Fruit fly (Drosophila melanogaster) whole organism, embryonic: ENCODE results near the gene NELF-B.
A peak's percentile ranks its signal among the peaks of the same experiment; 100 is the strongest.

ENCODE experiments used
- Adf1 ChIP-seq: fragments of 200-800 bp; sonication (Bioruptor generic); IDR thresholded peaks from 2 replicates; pipeline ENCODE4 v1.3.6; 2022; ENCODE audit warnings: missing biosample characterization, missing genetic modification characterization
- Atf3 ChIP-seq: fragments of 200-800 bp; sonication (Bioruptor generic); optimal IDR thresholded peaks from 3 replicates; lab custom pipeline; 2016; ENCODE audit warnings: missing biosample characterization, missing genetic modification characterization
- BEAF-32 ChIP-seq: fragments of 200-800 bp; sonication (Bioruptor generic); optimal IDR thresholded peaks from 3 replicates; lab custom pipeline; 2017; ENCODE audit warnings: missing biosample characterization, missing genetic modification characterization, mild to moderate bottlenecking, moderate library complexity, missing genetic modification reagents
- CG10147 ChIP-seq: fragments of 200-800 bp; sonication (Bioruptor generic); optimal IDR thresholded peaks from 2 replicates; lab custom pipeline; 2019; ENCODE audit warnings: missing biosample characterization, mild to moderate bottlenecking, missing genetic modification characterization, moderate library complexity
- CG1024 ChIP-seq: fragments of 200-800 bp; sonication (Bioruptor generic); IDR thresholded peaks from 2 replicates; pipeline ENCODE4 v1.3.6; 2022; ENCODE audit warnings: missing biosample characterization, missing genetic modification characterization
- CG10462 ChIP-seq: fragments of 200-800 bp; sonication (Bioruptor generic); optimal IDR thresholded peaks from 2 replicates; lab custom pipeline; 2016; ENCODE audit warnings: missing biosample characterization, missing genetic modification characterization
- CG11085 ChIP-seq: fragments of 200-800 bp; sonication (Bioruptor generic); IDR thresholded peaks from 2 replicates; pipeline ENCODE4 v1.3.6; 2022; ENCODE audit warnings: missing biosample characterization, missing genetic modification characterization
- CG12659 ChIP-seq: fragments of 200-800 bp; sonication (Bioruptor generic); optimal IDR thresholded peaks from 3 replicates; lab custom pipeline; 2017; ENCODE audit warnings: mild to moderate bottlenecking, missing biosample characterization, missing genetic modification reagents, missing genetic modification characterization
- CG16815 ChIP-seq: fragments of 200-800 bp; sonication (Bioruptor generic); optimal IDR thresholded peaks from 3 replicates; lab custom pipeline; 2017; ENCODE audit warnings: missing biosample characterization, mild to moderate bottlenecking, missing genetic modification characterization
- CG17328 ChIP-seq: fragments of 200-800 bp; sonication (Bioruptor generic); IDR thresholded peaks from 2 replicates; pipeline ENCODE4 v1.3.6; 2022; ENCODE audit warnings: missing biosample characterization, missing genetic modification characterization
- CG2116 ChIP-seq: fragments of 200-800 bp; sonication (Bioruptor generic); optimal IDR thresholded peaks from 3 replicates; lab custom pipeline; 2018; ENCODE audit warnings: missing biosample characterization, mild to moderate bottlenecking, missing genetic modification characterization
- CG2129 ChIP-seq: fragments of 200-800 bp; sonication (Bioruptor generic); IDR thresholded peaks from 2 replicates; pipeline ENCODE4 v1.3.6; 2022; ENCODE audit warnings: missing biosample characterization, missing genetic modification characterization; ENCODE audit not compliant: partially characterized antibody
- CG2875 ChIP-seq: fragments of 200-800 bp; sonication (Bioruptor generic); optimal IDR thresholded peaks from 2 replicates; lab custom pipeline; 2017; ENCODE audit warnings: missing biosample characterization, mild to moderate bottlenecking, missing genetic modification characterization, missing genetic modification reagents
- CG30431 ChIP-seq: fragments of 200-800 bp; sonication (Bioruptor generic); optimal IDR thresholded peaks from 2 replicates; lab custom pipeline; 2017; ENCODE audit warnings: missing biosample characterization, missing genetic modification characterization
- CG31441 ChIP-seq: fragments of 200-800 bp; sonication (Bioruptor generic); IDR thresholded peaks from 2 replicates; pipeline ENCODE4 v1.3.6; 2022; ENCODE audit warnings: missing biosample characterization, missing genetic modification characterization
- CG34376 ChIP-seq: fragments of 200-800 bp; sonication (Bioruptor generic); optimal IDR thresholded peaks from 2 replicates; lab custom pipeline; 2018; ENCODE audit warnings: missing biosample characterization, mild to moderate bottlenecking, missing genetic modification characterization
- CG4360 ChIP-seq: fragments of 200-800 bp; sonication (Bioruptor generic); IDR thresholded peaks from 2 replicates; pipeline ENCODE4 v1.3.6; 2022; ENCODE audit warnings: missing biosample characterization, missing genetic modification characterization
- CG5180 ChIP-seq: fragments of 200-800 bp; sonication (Bioruptor generic); optimal IDR thresholded peaks from 3 replicates; lab custom pipeline; 2017; ENCODE audit warnings: missing biosample characterization, missing genetic modification characterization, mild to moderate bottlenecking, moderate library complexity, missing genetic modification reagents
- CG6654 ChIP-seq: fragments of 200-800 bp; sonication (Bioruptor generic); optimal IDR thresholded peaks from 2 replicates; lab custom pipeline; 2017; ENCODE audit warnings: missing biosample characterization, mild to moderate bottlenecking, missing genetic modification characterization
- CG7745 ChIP-seq: fragments of 200-800 bp; sonication (Bioruptor generic); optimal IDR thresholded peaks from 2 replicates; lab custom pipeline; 2018; ENCODE audit warnings: missing biosample characterization, mild to moderate bottlenecking, missing genetic modification characterization, moderate library complexity
- CG8089 ChIP-seq: fragments of 200-800 bp; sonication (Bioruptor generic); optimal IDR thresholded peaks from 3 replicates; lab custom pipeline; 2016; ENCODE audit warnings: missing biosample characterization, missing genetic modification characterization
- CG9609 ChIP-seq: fragments of 200-800 bp; sonication (Bioruptor generic); optimal IDR thresholded peaks from 3 replicates; lab custom pipeline; 2016; ENCODE audit warnings: missing biosample characterization, missing genetic modification characterization
- Camta ChIP-seq: fragments of 200-800 bp; sonication (Bioruptor generic); optimal IDR thresholded peaks from 2 replicates; lab custom pipeline; 2016; ENCODE audit warnings: missing biosample characterization, missing genetic modification characterization
- Chrac-16 ChIP-seq: fragments of 200-800 bp; sonication (Bioruptor generic); optimal IDR thresholded peaks from 3 replicates; lab custom pipeline; 2016; ENCODE audit warnings: missing biosample characterization, missing genetic modification characterization
- CrebB ChIP-seq: fragments of 200-800 bp; sonication (Bioruptor generic); optimal IDR thresholded peaks from 3 replicates; lab custom pipeline; 2018; ENCODE audit warnings: missing biosample characterization, mild to moderate bottlenecking, missing genetic modification characterization
- D19A ChIP-seq: fragments of 200-800 bp; optimal IDR thresholded peaks from 3 replicates; lab custom pipeline; 2019; ENCODE audit warnings: missing biosample characterization, mild to moderate bottlenecking, missing genetic modification characterization, moderate library complexity
- D19B ChIP-seq: fragments of 200-800 bp; sonication (Bioruptor generic); optimal IDR thresholded peaks from 2 replicates; lab custom pipeline; 2017; ENCODE audit warnings: missing biosample characterization, mild to moderate bottlenecking, missing genetic modification characterization
- Drgx ChIP-seq: fragments of 200-800 bp; sonication (Bioruptor generic); IDR thresholded peaks from 2 replicates; pipeline ENCODE4 v1.3.6; 2022; ENCODE audit warnings: missing biosample characterization, missing genetic modification characterization
- Ets65A ChIP-seq: fragments of 200-800 bp; sonication (Bioruptor generic); peaks from one replicate; lab custom pipeline; 2016; ENCODE audit warnings: missing biosample characterization, missing genetic modification characterization
- Jarid2 ChIP-seq: fragments of 200-800 bp; sonication (Bioruptor generic); optimal IDR thresholded peaks from 3 replicates; lab custom pipeline; 2017; ENCODE audit warnings: mild to moderate bottlenecking, missing biosample characterization, missing genetic modification reagents, missing genetic modification characterization
- NC2β ChIP-seq: fragments of 200-800 bp; sonication (Bioruptor generic); optimal IDR thresholded peaks from 2 replicates; lab custom pipeline; 2016; ENCODE audit warnings: missing biosample characterization, missing genetic modification characterization
- Optix ChIP-seq: fragments of 200-800 bp; sonication (Bioruptor generic); IDR thresholded peaks from 3 replicates; pipeline ENCODE4 v1.3.6; 2022; ENCODE audit warnings: missing biosample characterization, missing genetic modification characterization
- Poxn ChIP-seq: fragments of 200-800 bp; sonication (Bioruptor generic); IDR thresholded peaks from 2 replicates; pipeline ENCODE4 v1.3.6; 2022; ENCODE audit warnings: missing biosample characterization, missing genetic modification characterization
- TFAM ChIP-seq: fragments of 200-800 bp; sonication (Bioruptor generic); optimal IDR thresholded peaks from 2 replicates; lab custom pipeline; 2017; ENCODE audit warnings: missing biosample characterization, missing genetic modification characterization, inconsistent platforms
- ac ChIP-seq: fragments of 200-800 bp; sonication (Bioruptor generic); optimal IDR thresholded peaks from 3 replicates; lab custom pipeline; 2017; ENCODE audit warnings: missing biosample characterization, mild to moderate bottlenecking, missing genetic modification characterization
- bsh ChIP-seq, 2 experiments: fragments of 200-800 bp; sonication (Bioruptor generic); optimal IDR thresholded peaks; 2 replicates each; lab custom pipeline; 2017 to 2018; ENCODE audit warnings: mild to moderate bottlenecking in 2 of 2, missing biosample characterization in 2 of 2, missing genetic modification characterization in 2 of 2, moderate library complexity in 1 of 2
- ci ChIP-seq: fragments of 200-800 bp; sonication (Bioruptor generic); IDR thresholded peaks from 3 replicates; pipeline ENCODE4 v1.3.6; 2022; ENCODE audit warnings: missing biosample characterization, missing genetic modification characterization
- crc ChIP-seq: fragments of 200-800 bp; sonication (Bioruptor generic); optimal IDR thresholded peaks from 2 replicates; lab custom pipeline; 2016; ENCODE audit warnings: missing biosample characterization, missing genetic modification characterization
- dmrt99B ChIP-seq: fragments of 200-800 bp; sonication (Bioruptor generic); optimal IDR thresholded peaks from 2 replicates; lab custom pipeline; 2018; ENCODE audit warnings: missing biosample characterization, mild to moderate bottlenecking, missing genetic modification characterization, moderate library complexity
- dysf ChIP-seq: fragments of 200-800 bp; sonication (Bioruptor generic); IDR thresholded peaks from 3 replicates; pipeline ENCODE4 v1.3.6; 2022; ENCODE audit warnings: missing biosample characterization, missing genetic modification characterization
- eyg ChIP-seq: fragments of 200-800 bp; sonication (Bioruptor generic); optimal IDR thresholded peaks from 3 replicates; lab custom pipeline; 2016; ENCODE audit warnings: missing biosample characterization, missing genetic modification characterization
- gce ChIP-seq: fragments of 200-800 bp; sonication (Bioruptor generic); IDR thresholded peaks from 3 replicates; pipeline ENCODE4 v1.3.6; 2022; ENCODE audit warnings: missing biosample characterization, missing genetic modification characterization
- lilli ChIP-seq: fragments of 200-800 bp; sonication (Bioruptor generic); optimal IDR thresholded peaks from 3 replicates; lab custom pipeline; 2016; ENCODE audit warnings: missing biosample characterization, missing genetic modification characterization
- maf-S ChIP-seq: fragments of 200-800 bp; sonication (Bioruptor generic); optimal IDR thresholded peaks from 2 replicates; lab custom pipeline; 2016; ENCODE audit warnings: missing biosample characterization, missing genetic modification characterization
- repo ChIP-seq: fragments of 200-800 bp; sonication (Bioruptor generic); optimal IDR thresholded peaks from 2 replicates; lab custom pipeline; 2016; ENCODE audit warnings: missing biosample characterization, missing genetic modification characterization
- salm ChIP-seq: fragments of 200-800 bp; sonication (Bioruptor generic); optimal IDR thresholded peaks from 2 replicates; lab custom pipeline; 2018; ENCODE audit warnings: missing biosample characterization, mild to moderate bottlenecking, missing genetic modification characterization
- scrt ChIP-seq: fragments of 200-800 bp; sonication (Bioruptor generic); optimal IDR thresholded peaks from 2 replicates; lab custom pipeline; 2018; ENCODE audit warnings: missing biosample characterization, mild to moderate bottlenecking, missing genetic modification characterization, moderate library complexity
- sisA ChIP-seq: fragments of 200-800 bp; sonication (Bioruptor generic); IDR thresholded peaks from 2 replicates; pipeline ENCODE4 v1.3.6; 2022; ENCODE audit warnings: missing biosample characterization, missing genetic modification characterization
- slp2 ChIP-seq: fragments of 200-800 bp; sonication (Bioruptor generic); optimal IDR thresholded peaks from 2 replicates; lab custom pipeline; 2016; ENCODE audit warnings: missing biosample characterization, missing genetic modification characterization
- so ChIP-seq: fragments of 200-800 bp; sonication (Bioruptor generic); IDR thresholded peaks from 3 replicates; pipeline ENCODE4 v1.3.6; 2022; ENCODE audit warnings: missing biosample characterization, missing genetic modification characterization
- stc ChIP-seq: fragments of 200-800 bp; sonication (Bioruptor generic); IDR thresholded peaks from 2 replicates; pipeline ENCODE4 v1.3.6; 2022; ENCODE audit warnings: missing biosample characterization, missing genetic modification characterization
- wor ChIP-seq: fragments of 200-800 bp; sonication (Bioruptor generic); IDR thresholded peaks from 2 replicates; pipeline ENCODE4 v1.3.6; 2022; ENCODE audit warnings: missing biosample characterization, missing genetic modification characterization

NELF-B gene

DNA sequence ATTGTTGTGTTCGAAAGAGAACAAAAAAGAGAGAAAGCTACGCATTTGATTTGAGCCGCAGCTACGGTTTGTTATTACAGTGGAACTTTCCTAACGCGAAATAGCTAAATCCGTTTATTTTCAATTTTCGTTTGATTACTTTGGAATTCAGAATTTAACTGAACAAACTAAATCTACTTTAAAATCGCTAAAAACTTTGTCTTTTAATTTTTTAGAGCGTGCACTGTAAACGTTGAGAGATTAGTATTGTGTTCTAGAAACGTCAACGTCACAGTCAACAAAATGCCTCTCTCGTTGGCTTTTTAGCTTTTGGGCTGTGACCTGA is 35.5 kb downstream of the NELF-B start (continued):
- TF ChIP-seq Poxn (GFP tag; lab: Robert Waterston, UW): no peak
- TF ChIP-seq CG1024 (GFP tag; lab: Robert Waterston, UW): no peak
- TF ChIP-seq CG11085 (GFP tag; lab: Robert Waterston, UW): peak; percentile 57; the same call in 1 of the 2 replicates
- TF ChIP-seq wor (GFP tag; lab: Robert Waterston, UW): no peak
- TF ChIP-seq CG10147 (GFP tag; lab: Kevin White, UChicago): peak; percentile 73
- peak; percentile 34 for TF ChIP-seq CrebB
- peak; percentile 54 for TF ChIP-seq scrt (GFP tag; lab: Kevin White, UChicago)
- peak; percentile 20 for TF ChIP-seq maf-S (GFP tag; lab: Kevin White, UChicago)
- peak; percentile 48 for TF ChIP-seq slp2 (GFP tag; lab: Kevin White, UChicago)
- no peak; the same call in 1 of the 2 replicates for TF ChIP-seq CG4360 (GFP tag; lab: Robert Waterston, UW)
- peak; percentile 86 for TF ChIP-seq ci (GFP tag; lab: Robert Waterston, UW)
- TF ChIP-seq dysf (GFP tag; lab: Robert Waterston, UW): peak; percentile 84
- TF ChIP-seq CG10462 (GFP tag; lab: Kevin White, UChicago): no peak
- TF ChIP-seq CG17328 (GFP tag; lab: Robert Waterston, UW): peak; percentile 70
- TF ChIP-seq ac (GFP tag; lab: Kevin White, UChicago): no peak
- TF ChIP-seq CG12659 (GFP tag; lab: Kevin White, UChicago): peak; percentile 28
- TF ChIP-seq Atf3: peak; percentile 2
- peak; percentile 61 for TF ChIP-seq Chrac-16 (GFP tag; lab: Kevin White, UChicago)
- TF ChIP-seq dmrt99B: peak; percentile 89
- TF ChIP-seq NC2β (GFP tag; lab: Kevin White, UChicago): no peak
- TF ChIP-seq CG16815: peak; percentile 32
- TF ChIP-seq Drgx (GFP tag; lab: Robert Waterston, UW): peak; percentile 80
- no peak for TF ChIP-seq CG2116 (GFP tag; lab: Kevin White, UChicago)
- TF ChIP-seq CG7745 (tag; lab: Kevin White, UChicago): no peak
- peak; percentile 75 for TF ChIP-seq stc (GFP tag; lab: Robert Waterston, UW)
- TF ChIP-seq so: peak; percentile 75; the same call in 2 of the 3 replicates
- TF ChIP-seq eyg: peak; percentile 16
- TF ChIP-seq CG34376 (GFP tag; lab: Kevin White, UChicago): peak; percentile 26
- TF ChIP-seq lilli: peak; percentile 87
- TF ChIP-seq CG2875 (GFP tag; lab: Kevin White, UChicago): peak; percentile 2
- TF ChIP-seq CG8089: peak; percentile 25
- peak; percentile 19 for TF ChIP-seq salm (tag; lab: Kevin White, UChicago)
- no peak for TF ChIP-seq Jarid2
- peak; percentile 41 for TF ChIP-seq crc (GFP tag; lab: Kevin White, UChicago)
- peak; percentile 17 for TF ChIP-seq CG5180 (GFP tag; lab: Kevin White, UChicago)
- no peak for TF ChIP-seq CG30431 (GFP tag; lab: Kevin White, UChicago)
- TF ChIP-seq CG9609 (GFP tag; lab: Kevin White, UChicago): peak; percentile 60
- TF ChIP-seq D19B (GFP tag; lab: Kevin White, UChicago): peak; percentile 8
- no peak for TF ChIP-seq CG2129 (GFP tag; lab: Robert Waterston, UW)
- TF ChIP-seq CG6654 (GFP tag; lab: Kevin White, UChicago): no peak
- peak; percentile 61 for TF ChIP-seq Camta (GFP tag; lab: Kevin White, UChicago)
- TF ChIP-seq D19A (tag; lab: Kevin White, UChicago): peak; percentile 46
- no peak for TF ChIP-seq BEAF-32 (GFP tag; lab: Kevin White, UChicago)
- peak; percentile 32 for TF ChIP-seq repo (GFP tag; lab: Kevin White, UChicago)
- TF ChIP-seq bsh (GFP tag; optimal IDR thresholded peaks at IDR 0.05; lab: Kevin White, UChicago): peak in 1 of 2 experiments; percentile 80
- TF ChIP-seq Adf1: peak; percentile 44; the same call in 1 of the 2 replicates
- peak; percentile 84 for TF ChIP-seq gce
- TF ChIP-seq Ets65A (GFP tag; lab: Kevin White, UChicago): peak; percentile 91
- peak; percentile 70 for TF ChIP-seq sisA (GFP tag; lab: Robert Waterston, UW)
- TF ChIP-seq CG31441: no peak; the same call in 1 of the 2 replicates
- TF ChIP-seq Optix (GFP tag; lab: Robert Waterston, UW): 0 out of 3 replicates have a peak, but pooled peaks have one; percentile 29
- TF ChIP-seq TFAM (GFP tag; lab: Kevin White, UChicago): no peak
